Fruit fly (Drosophila melanogaster) Kc167 (cell line): ENCODE data around the gene Gba1b.

Experiments used
- Myc ChIP-seq: fragments of >200 bp; optimal IDR thresholded peaks from 2 replicates; lab custom pipeline; 2017; ENCODE audit warnings: missing external identifiers
- h ChIP-seq: fragments of >200 bp; optimal IDR thresholded peaks from 3 replicates; lab custom pipeline; 2018; ENCODE audit warnings: missing external identifiers
- insv ChIP-seq: fragments of >200 bp; optimal IDR thresholded peaks from 3 replicates; lab custom pipeline; 2018; ENCODE audit warnings: missing external identifiers
- psq ChIP-seq: fragments of >200 bp; optimal IDR thresholded peaks from 2 replicates; lab custom pipeline; 2017; ENCODE audit warnings: missing external identifiers
- ttk ChIP-seq: sonication (Bioruptor generic); optimal IDR thresholded peaks from 2 replicates; lab custom pipeline; 2017; ENCODE audit warnings: missing external identifiers

DNA sequence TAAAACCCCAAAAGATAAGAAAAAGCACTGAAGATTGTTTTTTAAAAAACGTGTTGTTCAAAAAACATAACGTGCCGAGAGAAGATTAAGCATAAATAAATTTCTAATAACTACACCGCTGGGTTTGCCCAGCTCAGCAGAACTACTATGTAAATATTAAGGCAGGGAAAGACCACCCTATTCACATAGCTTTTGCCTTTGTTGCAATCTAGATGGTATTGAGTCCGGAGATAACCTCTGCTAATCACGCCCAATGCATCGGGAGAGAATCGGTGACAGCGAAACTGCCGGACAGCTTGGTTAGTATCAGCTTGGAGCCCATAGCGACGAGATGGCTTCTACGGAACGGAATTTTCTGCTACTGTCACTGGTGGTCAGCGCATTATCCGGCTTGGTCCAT is 18.6 kb upstream of the Gba1b start, which contains the start of gene SPE:
- TF ChIP-seq psq (lab: Kevin White, UChicago) (no peak), h (lab: Kevin White, UChicago) (no peak), Myc (lab: Kevin White, UChicago) (no peak), insv (lab: Kevin White, UChicago) (no peak), ttk (lab: Kevin White, UChicago) (no peak)
